Worm (Caenorhabditis elegans): ENCODE measurements around the gene folt-1.

The folt-1 gene

ce11 chrV:11123817-11124337 is 17.4 kb upstream of the folt-1 start, which contains the start of the genes atp-5 and lmtr-3 (continued):
- no peak for TF ChIP-seq F22D6.2 (tag; optimal IDR thresholded peaks at IDR 0.05)
- peak; percentile 23 for TF ChIP-seq ccch-3 (GFP tag; optimal IDR thresholded peaks at IDR 0.05)
- TF ChIP-seq dox-1 (GFP tag; IDR thresholded peaks at IDR 0.05) = peak; percentile 93
- TF ChIP-seq snpc-3.4 (tag; optimal IDR thresholded peaks at IDR 0.05) = peak; percentile 36
- TF ChIP-seq snpc-1.3 (tag; optimal IDR thresholded peaks at IDR 0.05; ENCODE audit: insufficient read depth) = peak; percentile 68
- TF ChIP-seq let-607 (tag; optimal IDR thresholded peaks at IDR 0.05) = no peak
- peak; percentile 63; the same call in 1 of the 2 replicates for TF ChIP-seq attf-3 (GFP tag; conservative IDR thresholded peaks at IDR 0.05)
- no peak for TF ChIP-seq B0261.1 (tag; optimal IDR thresholded peaks at IDR 0.05)
- TF ChIP-seq hmg-20 (GFP tag; IDR thresholded peaks at IDR 0.05) = 0 out of 2 replicates have a peak, but pooled peaks have one; percentile 28
- TF ChIP-seq pha-4 (tag; optimal IDR thresholded peaks at IDR 0.05) = no peak
- TF ChIP-seq F57C9.4 (tag; optimal IDR thresholded peaks at IDR 0.05) = no peak
- peak; percentile 91 for TF ChIP-seq let-526 (GFP tag; IDR thresholded peaks at IDR 0.05)
- TF ChIP-seq xnd-1 (tag; optimal IDR thresholded peaks at IDR 0.05) = no peak
- peak; percentile 74; the same call in 1 of the 2 replicates for TF ChIP-seq Y79H2A.3 (GFP tag; conservative IDR thresholded peaks at IDR 0.05)
- no peak for TF ChIP-seq atf-7 (tag; optimal IDR thresholded peaks at IDR 0.05)
- peak in 1 of 3 experiments; percentile 24 for TF ChIP-seq lin-35 (GFP tag; optimal IDR thresholded peaks at IDR 0.05)
- no peak for TF ChIP-seq ets-4 (GFP tag; optimal IDR thresholded peaks at IDR 0.05)
- no peak for TF ChIP-seq C17E4.6 (GFP tag; IDR thresholded peaks at IDR 0.05)
- peak; percentile 29 for TF ChIP-seq snpc-4 (GFP tag; optimal IDR thresholded peaks at IDR 0.05)
- TF ChIP-seq snpc-4 (tag; optimal IDR thresholded peaks at IDR 0.05) = peak; percentile 7 to 62 (median 49)
- TF ChIP-seq F49E8.2 (tag; optimal IDR thresholded peaks at IDR 0.05; ENCODE audit: insufficient read depth) = peak; percentile 0
- TF ChIP-seq Y56A3A.18 (GFP tag; IDR thresholded peaks at IDR 0.05) = no peak
- peak; percentile 20; the same call in 1 of the 2 replicates for TF ChIP-seq madf-8 (GFP tag; conservative IDR thresholded peaks at IDR 0.05)
- no peak for TF ChIP-seq T07F8.4 (tag; optimal IDR thresholded peaks at IDR 0.05)
- TF ChIP-seq sea-2 (GFP tag; IDR thresholded peaks at IDR 0.05) = no peak
- TF ChIP-seq tbx-9 (tag; optimal IDR thresholded peaks at IDR 0.05; ENCODE audit: borderline replicate concordance) = no peak
- TF ChIP-seq dpff-1 (tag; optimal IDR thresholded peaks at IDR 0.05) = no peak
- TF ChIP-seq F23B12.7 (tag; optimal IDR thresholded peaks at IDR 0.05; ENCODE audit: insufficient read depth) = peak; percentile 34
- peak; percentile 64 for TF ChIP-seq mcd-1 (GFP tag; IDR thresholded peaks at IDR 0.05)
- no peak for TF ChIP-seq repo-1 (tag; optimal IDR thresholded peaks at IDR 0.05)
- TF ChIP-seq cebp-1 (GFP tag; IDR thresholded peaks at IDR 0.05) = peak; percentile 64
- TF ChIP-seq cebp-1 (tag; optimal IDR thresholded peaks at IDR 0.05) = peak; percentile 63
- peak; percentile 76 for TF ChIP-seq B0019.2 (GFP tag; conservative IDR thresholded peaks at IDR 0.05)
- peak; percentile 68 for TF ChIP-seq madf-10 (tag; optimal IDR thresholded peaks at IDR 0.05)
- no peak for TF ChIP-seq dpl-1 (GFP tag; optimal IDR thresholded peaks at IDR 0.05)
- no peak for TF ChIP-seq mes-4 (tag; optimal IDR thresholded peaks at IDR 0.05)
- no peak for TF ChIP-seq fkh-3 (tag; optimal IDR thresholded peaks at IDR 0.05)
- TF ChIP-seq D2030.7 (GFP tag; IDR thresholded peaks at IDR 0.05) = peak; percentile 85
- TF ChIP-seq ama-1 (optimal IDR thresholded peaks at IDR 0.05) = no peak
- no peak for TF ChIP-seq ama-1 (GFP tag; optimal IDR thresholded peaks at IDR 0.05)
- TF ChIP-seq nfya-1 (tag; optimal IDR thresholded peaks at IDR 0.05; ENCODE audit: borderline replicate concordance, insufficient read depth) = no peak
- TF ChIP-seq cebp-2 (GFP tag; IDR thresholded peaks at IDR 0.05) = no peak
- TF ChIP-seq F39B2.1 (GFP tag; IDR thresholded peaks at IDR 0.05) = no peak
